Worm (Caenorhabditis elegans) whole organism, L1 larva: ENCODE measurements around the gene lips-12.

Experiments
- C34B4.2 ChIP-seq: sonication (generic microtip); optimal IDR thresholded peaks from 2 replicates; lab custom pipeline; 2017; ENCODE audit warnings: mild to moderate bottlenecking, missing genetic modification characterization, missing compliant biosample characterization
- F16B12.6 ChIP-seq: fragments of 150-350 bp; optimal IDR thresholded peaks from 2 replicates; lab custom pipeline; 2014; ENCODE audit warnings: missing biosample characterization, missing genetic modification characterization
- Y116A8C.19 ChIP-seq: sonication (generic microtip); optimal IDR thresholded peaks from 2 replicates; lab custom pipeline; 2016; ENCODE audit warnings: missing compliant biosample characterization, missing genetic modification characterization, borderline replicate concordance
- aha-1 ChIP-seq: fragments of 150-350 bp; optimal IDR thresholded peaks from 2 replicates; lab custom pipeline; 2014; ENCODE audit warnings: missing biosample characterization, missing genetic modification characterization
- alr-1 ChIP-seq: fragments of 200-800 bp; sonication (Bioruptor generic); optimal IDR thresholded peaks from 2 replicates; lab custom pipeline; 2018; ENCODE audit warnings: borderline replicate concordance, mild to moderate bottlenecking, missing genetic modification characterization, missing compliant biosample characterization
- ceh-63 ChIP-seq: fragments of 200-800 bp; sonication (Bioruptor generic); optimal IDR thresholded peaks from 2 replicates; lab custom pipeline; 2018; ENCODE audit warnings: mild to moderate bottlenecking, missing genetic modification characterization, missing compliant biosample characterization
- ceh-8 ChIP-seq: fragments of 200-800 bp; sonication (Bioruptor generic); optimal IDR thresholded peaks from 2 replicates; lab custom pipeline; 2018; ENCODE audit warnings: mild to moderate bottlenecking, missing genetic modification characterization, moderate library complexity, missing compliant biosample characterization
- ceh-82 ChIP-seq, 3 experiments: fragments of 150-350 bp in 1 of 3; sonication (generic microtip) in 2 of 3; optimal IDR thresholded peaks; 2 replicates each; lab custom pipeline; 2014 to 2017; ENCODE audit warnings: missing biosample characterization in 3 of 3, missing genetic modification characterization in 3 of 3
- ceh-88 ChIP-seq: fragments of 200-800 bp; sonication (Bioruptor generic); IDR thresholded peaks from 2 replicates; pipeline ENCODE4 v1.3.6; 2022; ENCODE audit warnings: missing genetic modification characterization, missing compliant biosample characterization
- ceh-90 ChIP-seq: sonication (generic microtip); optimal IDR thresholded peaks from 2 replicates; lab custom pipeline; 2016; ENCODE audit warnings: missing genetic modification characterization, missing compliant biosample characterization
- efl-1 ChIP-seq, 4 experiments: fragments of 150-350 bp; optimal IDR thresholded peaks in 3 of 4; peaks in 1 of 4; 1 replicate in 1 of 4; 2 replicates in 3 of 4; lab custom pipeline; 2014; ENCODE audit warnings: missing biosample characterization in 2 of 4, missing genetic modification characterization in 2 of 4, missing genetic modification reagents in 2 of 4
- egl-13 ChIP-seq: sonication (generic microtip); optimal IDR thresholded peaks from 2 replicates; lab custom pipeline; 2016; ENCODE audit warnings: missing genotype, missing genetic modification reagents, missing genetic modification characterization, missing compliant biosample characterization
- elt-3 ChIP-seq, 6 experiments: fragments of 150-350 bp in 1 of 6; sonication (generic microtip); optimal IDR thresholded peaks; 2 replicates each; lab custom pipeline; 2017 to 2018; ENCODE audit warnings: missing biosample characterization in 6 of 6, missing genetic modification characterization in 6 of 6, inconsistent platforms in 1 of 6
- ets-5 ChIP-seq: fragments of 200-800 bp; sonication (Bioruptor generic); IDR thresholded peaks from 2 replicates; pipeline ENCODE4 v1.3.6; 2022; ENCODE audit warnings: missing genetic modification characterization, missing compliant biosample characterization
- fkh-10 ChIP-seq: sonication (generic microtip); optimal IDR thresholded peaks from 2 replicates; lab custom pipeline; 2017; ENCODE audit warnings: missing biosample characterization, missing genetic modification reagents, missing genetic modification characterization
- fkh-4 ChIP-seq: sonication (generic microtip); optimal IDR thresholded peaks from 2 replicates; lab custom pipeline; 2016; ENCODE audit warnings: missing compliant biosample characterization, missing genetic modification characterization, borderline replicate concordance
- fkh-8 ChIP-seq: sonication (generic microtip); optimal IDR thresholded peaks from 2 replicates; lab custom pipeline; 2016; ENCODE audit warnings: mild to moderate bottlenecking, missing genetic modification characterization, missing compliant biosample characterization
- hlh-4 ChIP-seq: sonication (generic microtip); optimal IDR thresholded peaks from 2 replicates; lab custom pipeline; 2016; ENCODE audit warnings: mild to moderate bottlenecking, missing genetic modification characterization, missing compliant biosample characterization
- hpl-2 ChIP-seq: fragments of 150-350 bp; optimal IDR thresholded peaks from 2 replicates; lab custom pipeline; 2014; ENCODE audit warnings: missing biosample characterization, missing genetic modification reagents, missing genetic modification characterization
- isw-1 ChIP-seq: fragments of 200-800 bp; sonication (Bioruptor generic); IDR thresholded peaks from 2 replicates; pipeline ENCODE4 v1.3.6; 2022; ENCODE audit warnings: missing genetic modification characterization, missing compliant biosample characterization
- lin-14 ChIP-seq: fragments of 200-800 bp; sonication (Bioruptor generic); optimal IDR thresholded peaks from 2 replicates; lab custom pipeline; 2018; ENCODE audit warnings: mild to moderate bottlenecking, missing genetic modification characterization, moderate library complexity, missing compliant biosample characterization
- lin-35 ChIP-seq, 2 experiments: fragments of 150-350 bp; optimal IDR thresholded peaks; 2 replicates each; lab custom pipeline; 2014; ENCODE audit warnings: missing biosample characterization in 2 of 2, missing genetic modification characterization in 2 of 2, missing genetic modification reagents in 2 of 2
- lin-39 ChIP-seq: fragments of 150-350 bp; optimal IDR thresholded peaks from 2 replicates; lab custom pipeline; 2014; ENCODE audit warnings: missing biosample characterization, missing genetic modification reagents, missing genetic modification characterization
- lir-3 ChIP-seq: sonication (generic microtip); optimal IDR thresholded peaks from 2 replicates; lab custom pipeline; 2016; ENCODE audit warnings: mild to moderate bottlenecking, missing genetic modification characterization, moderate library complexity, missing compliant biosample characterization; ENCODE audit not compliant: poor library complexity
- mab-9 ChIP-seq: fragments of 200-800 bp; sonication (Bioruptor generic); IDR thresholded peaks from 2 replicates; pipeline ENCODE4 v1.3.6; 2022; ENCODE audit warnings: missing genetic modification reagents, missing genetic modification characterization, missing compliant biosample characterization
- mef-2 ChIP-seq: fragments of 150-350 bp; optimal IDR thresholded peaks from 2 replicates; lab custom pipeline; 2014; ENCODE audit warnings: missing biosample characterization, missing genetic modification characterization
- nhr-11 ChIP-seq: fragments of 150-350 bp; optimal IDR thresholded peaks from 2 replicates; lab custom pipeline; 2014; ENCODE audit warnings: missing biosample characterization, missing genetic modification characterization
- nhr-19 ChIP-seq: fragments of 200-800 bp; sonication (Bioruptor generic); conservative IDR thresholded peaks from 2 replicates; pipeline ENCODE4 v1.3.6; 2022; ENCODE audit warnings: missing genetic modification characterization, missing compliant biosample characterization
- nhr-20 ChIP-seq: sonication (generic microtip); optimal IDR thresholded peaks from 2 replicates; lab custom pipeline; 2016; ENCODE audit warnings: mild to moderate bottlenecking, missing genetic modification characterization, missing compliant biosample characterization
- nhr-28 ChIP-seq: fragments of 150-350 bp; optimal IDR thresholded peaks from 2 replicates; lab custom pipeline; 2014; ENCODE audit warnings: missing biosample characterization, missing genetic modification characterization
- nhr-47 ChIP-seq: sonication (generic microtip); optimal IDR thresholded peaks from 2 replicates; lab custom pipeline; 2016; ENCODE audit warnings: mild to moderate bottlenecking, missing genetic modification characterization, moderate library complexity, missing compliant biosample characterization
- nhr-76 ChIP-seq: sonication (generic microtip); optimal IDR thresholded peaks from 2 replicates; lab custom pipeline; 2017; ENCODE audit warnings: missing biosample characterization, missing genetic modification characterization
- nhr-84 ChIP-seq: sonication (generic microtip); optimal IDR thresholded peaks from 2 replicates; lab custom pipeline; 2017; ENCODE audit warnings: missing biosample characterization, missing genetic modification characterization
- pag-3 ChIP-seq: sonication (generic microtip); optimal IDR thresholded peaks from 2 replicates; lab custom pipeline; 2017; ENCODE audit warnings: missing genetic modification characterization, mild to moderate bottlenecking, missing compliant biosample characterization, antibody characterized with exemption, borderline replicate concordance; ENCODE audit not compliant: insufficient read depth
- rnt-1 ChIP-seq: sonication (generic microtip); optimal IDR thresholded peaks from 2 replicates; lab custom pipeline; 2016; ENCODE audit warnings: mild to moderate bottlenecking, missing genetic modification characterization, moderate library complexity, missing compliant biosample characterization
- skn-1 ChIP-seq: fragments of 150-350 bp; optimal IDR thresholded peaks from 2 replicates; lab custom pipeline; 2014; ENCODE audit warnings: missing biosample characterization, missing genetic modification characterization
- snpc-4 ChIP-seq: fragments of 150-350 bp; optimal IDR thresholded peaks from 2 replicates; lab custom pipeline; 2014; ENCODE audit warnings: missing biosample characterization, missing genetic modification characterization
- sox-4 ChIP-seq: sonication (generic microtip); optimal IDR thresholded peaks from 2 replicates; lab custom pipeline; 2016; ENCODE audit warnings: missing genetic modification characterization, missing compliant biosample characterization
- sptf-1 ChIP-seq: fragments of 150-350 bp; optimal IDR thresholded peaks from 2 replicates; lab custom pipeline; 2014; ENCODE audit warnings: missing biosample characterization, missing genetic modification characterization
- sup-37 ChIP-seq: fragments of 200-800 bp; sonication (Bioruptor generic); optimal IDR thresholded peaks from 2 replicates; lab custom pipeline; 2018; ENCODE audit warnings: mild to moderate bottlenecking, missing genetic modification characterization, missing compliant biosample characterization
- unc-130 ChIP-seq: fragments of 150-350 bp; optimal IDR thresholded peaks from 2 replicates; lab custom pipeline; 2017; ENCODE audit warnings: missing biosample characterization, missing genetic modification characterization, inconsistent platforms
- unc-86 ChIP-seq: sonication (generic microtip); optimal IDR thresholded peaks from 2 replicates; lab custom pipeline; 2016; ENCODE audit warnings: missing genetic modification characterization, missing compliant biosample characterization
- vab-15 ChIP-seq: sonication (generic microtip); optimal IDR thresholded peaks from 2 replicates; lab custom pipeline; 2017; ENCODE audit warnings: missing genotype, mild to moderate bottlenecking, missing genetic modification characterization, missing compliant biosample characterization
- zag-1 ChIP-seq: fragments of 150-350 bp; optimal IDR thresholded peaks from 2 replicates; lab custom pipeline; 2014; ENCODE audit warnings: missing biosample characterization, missing genetic modification characterization
- ztf-11 ChIP-seq, 2 experiments: sonication (generic microtip); optimal IDR thresholded peaks; 2 replicates each; lab custom pipeline; 2016 to 2017; ENCODE audit warnings: missing genetic modification characterization in 2 of 2, missing biosample characterization in 1 of 2, missing compliant biosample characterization in 1 of 2
- ztf-4 ChIP-seq: fragments of 150-350 bp; optimal IDR thresholded peaks from 2 replicates; lab custom pipeline; 2014; ENCODE audit warnings: missing biosample characterization, missing genetic modification characterization

lips-12 gene

ce11 chrII:1105291-1105690, 8.7 kb downstream of the lips-12 start:
- TF ChIP-seq snpc-4 (tag; lab: Kevin White, UChicago) (no peak), ceh-8 (GFP tag; lab: Kevin White, UChicago) (peak; percentile 71)

- no peak for TF ChIP-seq hlh-4 (tag; lab: Kevin White, UChicago)
- TF ChIP-seq efl-1 (optimal IDR thresholded peaks at IDR 0.05; lab: Kevin White, UChicago), result no peak
- peak in 1 of 2 experiments; percentile 9 for TF ChIP-seq efl-1 (GFP tag; optimal IDR thresholded peaks at IDR 0.05 in 1 of 2; lab: Kevin White, UChicago)
- TF ChIP-seq ceh-90 (tag; lab: Kevin White, UChicago), result no peak
These were observed 9.6 kb downstream of the lips-12 start, which contains the start of gene T13B5.9 for ce11 chrII:1104409-1104808. Gene T13B5.9 (minus strand): TSS chrII:1104509.

- no peak for TF ChIP-seq sox-4
- TF ChIP-seq sup-37 (GFP tag; lab: Kevin White, UChicago), result no peak
- TF ChIP-seq skn-1, result no peak
- TF ChIP-seq nhr-47 (tag; lab: Kevin White, UChicago), result no peak
- TF ChIP-seq hpl-2 (GFP tag; lab: Kevin White, UChicago), result no peak
- TF ChIP-seq egl-13, result peak; percentile 27
- peak; percentile 43 for TF ChIP-seq nhr-20 (tag; lab: Kevin White, UChicago)
- TF ChIP-seq nhr-19 (GFP tag; lab: Robert Waterston, UW), result no peak
- no peak for TF ChIP-seq ceh-82 (tag; optimal IDR thresholded peaks at IDR 0.05; lab: Kevin White, UChicago)
- no peak for TF ChIP-seq nhr-84
- no peak for TF ChIP-seq nhr-76 (tag; lab: Kevin White, UChicago)
- no peak for TF ChIP-seq ceh-8 (GFP tag; lab: Kevin White, UChicago)
- TF ChIP-seq C34B4.2 (tag; lab: Kevin White, UChicago), result no peak
- TF ChIP-seq sptf-1, result no peak
- no peak for TF ChIP-seq alr-1 (tag; lab: Kevin White, UChicago)
- TF ChIP-seq pag-3, result no peak
- TF ChIP-seq mab-9 (GFP tag; lab: Robert Waterston, UW), result no peak
- TF ChIP-seq ceh-63, result no peak
- TF ChIP-seq isw-1, result no peak
- no peak for TF ChIP-seq vab-15
- no peak for TF ChIP-seq fkh-10 (GFP tag; lab: Kevin White, UChicago)
- TF ChIP-seq Y116A8C.19 (tag; lab: Kevin White, UChicago), result no peak
- no peak for TF ChIP-seq fkh-8 (tag; lab: Kevin White, UChicago)
- no peak for TF ChIP-seq unc-130 (tag; lab: Kevin White, UChicago)
- no peak for TF ChIP-seq ztf-4 (tag; lab: Kevin White, UChicago)
- peak in 1 of 2 experiments; percentile 58 for TF ChIP-seq lin-35 (GFP tag; optimal IDR thresholded peaks at IDR 0.05; lab: Kevin White, UChicago)
- no peak for TF ChIP-seq lin-14
- no peak for TF ChIP-seq nhr-28 (tag; lab: Kevin White, UChicago)
- no peak for TF ChIP-seq lin-39 (tag; lab: Kevin White, UChicago)
- no peak for TF ChIP-seq ets-5 (GFP tag; lab: Robert Waterston, UW)
- TF ChIP-seq zag-1 (tag; lab: Kevin White, UChicago), result no peak
- no peak for TF ChIP-seq ztf-11 (tag; optimal IDR thresholded peaks at IDR 0.05; lab: Kevin White, UChicago)
- no peak for TF ChIP-seq snpc-4 (tag; lab: Kevin White, UChicago)
- no peak for TF ChIP-seq ceh-88
- no peak for TF ChIP-seq elt-3 (tag; optimal IDR thresholded peaks at IDR 0.05; lab: Kevin White, UChicago)
- TF ChIP-seq F16B12.6 (tag; lab: Kevin White, UChicago), result no peak
- TF ChIP-seq lir-3 (tag; lab: Kevin White, UChicago), result no peak
- TF ChIP-seq nhr-11 (tag; lab: Kevin White, UChicago), result no peak
- TF ChIP-seq mef-2 (tag; lab: Kevin White, UChicago), result no peak
- TF ChIP-seq fkh-4 (tag; lab: Kevin White, UChicago), result no peak
- no peak for TF ChIP-seq unc-86 (tag; lab: Kevin White, UChicago)
- TF ChIP-seq rnt-1 (tag; lab: Kevin White, UChicago), result no peak
- TF ChIP-seq aha-1 (tag; lab: Kevin White, UChicago), result no peak
- no peak for TF ChIP-seq efl-1 (optimal IDR thresholded peaks at IDR 0.05; lab: Kevin White, UChicago)
- TF ChIP-seq efl-1 (GFP tag; optimal IDR thresholded peaks at IDR 0.05 in 1 of 2; lab: Kevin White, UChicago), result peak in 1 of 2 experiments; percentile 76
These were observed 10.4 kb downstream of the lips-12 start for ce11 chrII:1103484-1104100.
